Fruit fly (Drosophila melanogaster): Measurements from ENCODE around the gene Dus3.

Gene Dus3

DNA sequence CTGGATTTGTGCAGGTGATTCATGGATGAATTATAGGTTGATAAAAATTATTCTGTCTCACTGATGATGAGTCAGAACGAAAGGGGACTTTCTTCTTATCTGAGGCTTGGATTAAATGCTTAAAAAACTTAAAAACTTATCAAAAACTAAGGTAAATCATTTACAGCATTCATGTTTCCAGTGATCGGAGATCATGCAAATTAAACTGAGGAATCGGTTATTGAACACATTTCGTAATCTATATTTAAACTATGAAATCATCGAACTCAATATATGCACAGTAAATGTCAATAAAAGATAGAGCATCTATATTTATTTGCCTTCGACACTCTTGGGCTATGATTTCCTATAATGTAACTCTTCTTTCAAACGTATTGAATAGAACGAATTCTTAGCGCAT lies 29.3 kb downstream of the Dus3 start:
- no peak for TF ChIP-seq CG17801 (GFP tag; optimal IDR thresholded peaks at IDR 0.05; ENCODE audit: partially characterized antibody)

DNA sequence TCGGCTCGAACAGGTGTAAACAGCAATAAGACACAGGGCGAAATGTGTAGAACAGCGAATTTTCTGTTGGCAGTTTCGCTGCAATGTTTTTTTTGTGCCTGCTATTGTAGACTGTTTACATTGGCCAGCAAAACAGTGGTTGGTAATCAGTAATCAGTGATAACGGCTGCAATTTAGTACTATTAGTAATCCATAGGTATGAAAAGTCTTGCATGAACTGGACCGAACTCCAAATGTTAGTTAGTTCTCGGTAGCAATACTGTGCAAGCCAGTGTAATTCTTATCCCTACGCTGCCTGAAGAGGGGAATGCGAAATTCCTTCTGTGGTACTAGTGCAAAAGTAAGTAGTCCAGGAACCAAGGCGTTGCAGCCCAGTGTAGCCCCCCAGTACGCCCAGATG lies 30.1 kb downstream of the Dus3 start:
- no peak for TF ChIP-seq CG17801 (GFP tag; optimal IDR thresholded peaks at IDR 0.05; ENCODE audit: partially characterized antibody)

DNA sequence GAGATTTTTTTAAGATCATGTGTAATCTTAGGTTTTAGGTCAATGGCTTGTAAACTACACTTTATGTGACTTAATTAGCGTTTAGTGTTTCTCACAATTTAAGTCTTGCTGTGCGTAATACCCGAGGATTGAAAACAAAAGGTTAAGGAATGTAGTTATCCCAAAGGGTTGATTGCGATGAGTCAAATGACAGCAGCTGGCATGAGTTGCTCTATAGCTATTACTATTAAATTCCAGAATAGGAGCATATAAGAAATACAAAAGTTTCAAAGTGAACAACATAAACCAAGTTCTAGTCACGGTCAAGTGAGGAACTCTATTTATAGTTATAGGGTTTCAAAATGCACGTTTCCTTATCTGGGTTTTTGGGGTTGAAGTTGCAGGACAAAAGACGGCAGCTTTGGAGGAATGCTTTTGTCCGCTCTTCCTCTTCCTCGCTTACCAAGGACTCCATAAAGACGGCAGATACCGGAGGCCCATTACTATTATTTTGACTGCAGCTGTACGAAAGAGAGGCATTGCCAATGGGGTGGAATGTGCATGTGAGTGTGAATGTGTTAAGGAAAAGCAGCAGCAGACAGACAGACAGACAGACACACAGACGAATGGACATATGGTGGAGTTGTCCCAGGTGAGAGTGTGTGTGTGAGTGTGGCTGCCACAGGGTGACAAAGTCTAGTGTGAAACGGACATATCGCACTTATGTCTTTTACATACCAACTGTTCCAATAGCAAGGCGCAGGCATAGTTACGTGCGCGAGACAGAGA lies 32.1 kb downstream of the Dus3 start:
- no peak for TF ChIP-seq CG17801 (GFP tag; optimal IDR thresholded peaks at IDR 0.05; ENCODE audit: partially characterized antibody)

DNA sequence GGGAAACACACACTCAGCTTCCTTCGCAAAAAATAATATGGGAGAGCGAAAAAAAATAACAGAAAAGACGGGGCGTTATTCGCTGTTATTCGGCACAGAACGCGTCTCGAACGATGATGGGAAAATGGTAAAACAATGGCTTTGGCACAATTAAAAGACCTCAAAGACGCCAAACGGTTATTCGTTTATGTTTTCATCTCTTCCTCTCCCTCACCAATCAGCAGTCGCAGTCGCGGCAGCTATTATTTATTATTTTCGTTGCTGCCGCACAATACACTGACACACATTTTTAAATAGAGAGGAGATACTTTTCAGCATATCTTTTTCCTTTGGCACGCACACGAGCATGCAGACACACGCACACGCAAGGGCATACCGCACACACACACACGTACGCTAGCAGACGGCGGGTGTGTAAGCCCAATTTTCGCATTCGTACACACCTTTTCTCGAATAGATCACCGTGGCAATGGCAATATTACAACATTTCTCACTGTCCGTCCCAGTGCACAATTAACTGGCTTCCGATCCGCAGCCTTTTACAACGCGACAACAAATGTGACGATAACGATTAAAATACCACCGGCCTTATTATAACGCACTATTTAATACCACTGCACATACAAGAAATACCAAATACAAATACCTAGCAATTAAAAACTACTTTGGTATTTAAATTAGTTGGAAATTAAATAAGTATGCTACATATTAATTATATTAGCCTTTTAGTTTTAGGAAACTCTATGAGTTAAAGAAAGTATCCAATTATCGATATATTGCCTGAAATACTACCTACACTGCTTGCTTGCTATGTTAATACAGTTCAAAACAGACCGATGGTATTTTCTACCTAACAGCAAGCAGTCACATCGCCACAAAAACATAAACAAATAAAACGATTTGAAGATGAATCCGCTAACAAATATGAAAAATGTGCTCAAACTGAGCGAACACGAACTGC lies 32.9 kb downstream of the Dus3 start, which contains the start of the genes CdGAPr and CG10466:
Gene CdGAPr (minus strand): TSS at position 562 of the 961 bp plus-strand sequence.
Gene CG10466 (plus strand): TSS at position 784 of the 961 bp plus-strand sequence.
- TF ChIP-seq CG17801 (GFP tag; optimal IDR thresholded peaks at IDR 0.05; ENCODE audit: partially characterized antibody), result peak; percentile 9

DNA sequence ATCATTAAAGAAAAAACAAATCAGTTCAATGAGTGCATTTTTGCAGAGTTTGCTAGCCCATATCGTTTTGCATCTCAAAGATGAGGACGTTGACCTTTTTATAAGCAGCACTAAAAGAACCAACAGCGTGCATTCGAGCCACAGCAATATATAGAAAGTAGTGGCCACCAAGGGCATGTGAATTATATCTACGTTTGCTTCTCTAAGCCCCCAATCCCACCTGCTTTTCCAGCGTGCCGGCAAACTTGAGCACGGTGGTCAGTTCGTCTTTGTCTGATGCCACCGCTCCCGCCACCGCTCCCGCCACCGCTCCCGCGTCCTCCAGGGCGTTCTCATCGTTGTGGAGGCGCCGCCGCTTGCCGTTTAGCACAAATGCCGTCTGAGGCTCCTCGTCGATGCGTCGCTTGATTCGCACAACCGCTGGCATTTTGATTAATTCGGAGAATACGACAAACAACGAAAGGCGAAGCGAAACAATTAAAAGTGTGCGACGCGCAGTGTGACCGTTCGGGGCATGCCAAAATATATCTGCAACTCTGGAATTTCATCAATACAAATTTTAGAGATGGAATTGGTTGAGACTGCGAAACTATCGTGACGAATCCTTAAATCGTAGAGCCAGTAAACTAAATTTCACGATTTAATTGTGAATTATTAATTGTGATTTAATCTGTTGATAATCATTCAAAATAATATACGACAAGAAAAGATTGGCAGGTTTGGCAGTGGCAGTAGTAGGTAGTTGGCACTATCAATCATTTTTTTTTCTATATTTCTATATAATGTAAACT lies 36.8 kb downstream of the Dus3 start:
- TF ChIP-seq CG17801 (GFP tag; optimal IDR thresholded peaks at IDR 0.05; ENCODE audit: partially characterized antibody), result peak; percentile 11

DNA sequence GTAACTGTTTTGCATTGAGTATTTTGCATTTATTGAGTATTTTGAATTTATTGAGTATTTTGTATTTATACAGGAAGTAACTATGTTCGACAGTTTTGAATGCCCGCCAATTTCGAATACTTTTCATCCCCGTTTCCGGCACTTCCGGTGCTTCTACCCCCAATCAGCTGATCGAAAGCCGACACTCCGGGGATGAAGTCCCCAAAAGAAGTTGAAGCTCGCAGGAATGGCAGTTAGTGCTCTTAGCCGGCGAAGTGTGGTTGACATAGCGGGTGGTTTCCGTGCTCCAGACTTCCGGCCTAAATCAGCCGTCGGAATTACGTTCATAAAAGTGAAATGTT lies 37.4 kb downstream of the Dus3 start, which contains the start of gene sick:
Gene sick (plus strand): TSS at position 255 of the 341 bp plus-strand sequence.
- TF ChIP-seq CG17801 (GFP tag; optimal IDR thresholded peaks at IDR 0.05; ENCODE audit: partially characterized antibody), result no peak

DNA sequence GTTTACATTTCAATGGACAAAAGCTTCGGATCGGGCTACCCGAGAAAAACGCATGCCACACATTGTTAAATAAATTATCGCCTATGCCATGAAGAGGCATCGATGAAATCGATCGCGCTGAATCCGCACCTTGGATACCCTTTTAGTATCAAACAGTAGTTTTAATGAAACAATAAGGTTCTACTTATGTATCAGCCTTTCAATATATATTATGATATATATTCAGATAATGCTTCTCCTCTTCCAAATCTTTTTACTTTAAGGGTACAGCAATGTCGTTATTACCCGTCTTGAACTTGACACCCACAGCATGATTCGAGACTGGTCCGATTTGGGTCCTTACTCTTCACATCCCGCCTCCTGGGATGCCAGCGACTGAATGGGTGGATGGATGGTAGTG lies 41.3 kb downstream of the Dus3 start:
- TF ChIP-seq CG17801 (GFP tag; optimal IDR thresholded peaks at IDR 0.05; ENCODE audit: partially characterized antibody), result no peak

DNA sequence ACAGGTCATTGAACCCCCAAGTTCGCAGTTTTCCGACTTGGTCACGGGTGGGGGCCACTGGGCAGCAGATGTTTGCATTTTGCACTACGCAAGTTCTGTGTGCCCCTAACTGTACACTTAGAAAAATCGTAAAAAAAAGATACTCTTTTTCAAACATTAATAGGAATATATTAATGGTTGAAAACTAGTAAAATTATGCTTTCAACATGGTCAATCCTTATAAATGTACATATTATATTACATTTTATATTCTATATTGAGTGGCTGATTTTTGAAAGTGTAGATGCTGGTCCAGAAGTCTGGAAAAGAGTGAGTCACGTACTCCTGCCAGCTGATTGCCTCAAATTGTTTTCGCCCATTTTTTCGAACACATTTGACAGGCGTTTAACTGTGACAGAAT lies 42.0 kb downstream of the Dus3 start:
- TF ChIP-seq CG17801 (GFP tag; optimal IDR thresholded peaks at IDR 0.05; ENCODE audit: partially characterized antibody), result no peak

DNA sequence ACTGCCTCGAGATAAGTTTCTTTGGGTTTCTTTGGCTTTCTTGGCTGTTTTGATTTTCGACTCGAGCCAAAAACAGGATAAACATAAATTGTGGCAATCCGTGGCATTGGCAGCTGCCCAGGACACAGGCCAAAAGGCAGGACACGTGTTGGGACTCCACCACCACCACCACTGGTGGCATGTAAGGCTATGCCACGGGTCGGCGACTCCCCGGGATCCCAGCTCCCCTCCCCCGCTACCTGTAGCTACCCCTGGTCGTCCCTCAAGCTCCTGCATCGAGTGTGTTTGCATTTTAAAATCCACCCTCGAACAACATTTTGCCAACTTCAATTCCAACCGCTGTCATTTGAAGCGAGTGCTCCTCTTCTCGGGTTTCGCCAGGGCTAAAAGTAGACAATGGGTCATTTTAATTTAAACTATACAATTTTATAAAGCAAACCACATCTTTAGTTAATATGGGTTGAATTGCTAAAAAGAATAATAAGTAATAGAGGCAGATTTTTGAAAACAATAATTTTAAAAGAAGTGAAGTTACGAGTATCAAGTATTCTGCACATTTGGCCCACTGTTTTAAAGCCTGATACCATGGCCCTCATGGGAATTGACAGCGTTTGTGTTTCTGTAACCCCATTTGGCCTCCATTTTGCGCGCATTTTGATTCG lies 43.4 kb downstream of the Dus3 start:
- TF ChIP-seq CG17801 (GFP tag; optimal IDR thresholded peaks at IDR 0.05; ENCODE audit: partially characterized antibody), result no peak

DNA sequence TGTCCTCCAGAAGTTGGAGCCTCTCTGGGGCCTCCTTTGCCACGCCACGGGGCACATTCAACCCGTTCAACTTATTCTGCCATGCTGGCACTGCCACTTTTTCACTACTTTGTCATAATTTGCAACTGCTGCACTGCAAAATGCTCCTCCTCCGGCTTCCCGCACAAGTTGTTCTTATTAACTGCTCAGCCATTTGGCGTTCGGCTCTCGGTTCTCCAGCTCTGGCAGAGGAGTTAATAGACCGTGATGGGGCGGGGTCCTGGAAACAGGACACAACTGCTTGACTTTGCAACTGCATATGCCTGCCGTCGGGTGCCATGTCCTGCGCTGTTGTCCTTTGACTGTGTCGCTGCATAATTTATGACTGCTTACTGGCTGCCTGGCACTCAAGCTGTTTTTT lies 46.3 kb downstream of the Dus3 start:
- no peak for TF ChIP-seq CG17801 (GFP tag; optimal IDR thresholded peaks at IDR 0.05; ENCODE audit: partially characterized antibody)

DNA sequence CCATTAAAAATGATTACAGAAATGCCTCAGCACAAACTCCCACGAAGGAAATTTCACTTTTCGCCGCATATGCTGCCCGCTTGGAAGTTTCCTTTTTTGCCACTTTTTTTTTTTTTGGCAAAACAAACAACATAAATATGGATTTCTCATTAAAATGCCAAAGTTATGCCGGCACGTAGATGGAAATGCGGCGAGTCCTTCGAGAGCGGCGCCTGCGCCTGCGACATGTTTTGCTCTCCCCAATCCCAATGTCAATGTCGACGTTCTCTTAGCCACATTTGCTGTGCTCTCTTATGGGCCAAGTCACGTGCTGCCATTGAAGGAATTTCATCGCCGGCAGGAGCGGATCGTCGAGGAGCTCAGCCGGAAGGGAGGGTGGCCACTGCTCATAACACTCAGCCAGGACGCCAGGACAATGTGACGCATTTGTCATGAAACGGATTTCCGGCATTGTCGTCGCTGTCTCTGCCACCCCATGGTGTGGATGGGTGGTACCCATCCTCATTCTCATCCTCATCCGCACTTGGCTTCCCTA lies 50.9 kb downstream of the Dus3 start:
- TF ChIP-seq CG17801 (GFP tag; optimal IDR thresholded peaks at IDR 0.05; ENCODE audit: partially characterized antibody), result no peak
